Worm (Caenorhabditis elegans) whole organism, L1 larva: ENCODE data around the gene aptf-3.

Source experiments
- efl-3 ChIP-seq: fragments of 200-800 bp; sonication (Bioruptor generic); optimal IDR thresholded peaks from 2 replicates; lab custom pipeline; 2018; ENCODE audit warnings: mild to moderate bottlenecking, missing genetic modification characterization, missing compliant biosample characterization
- egl-27 ChIP-seq, 2 experiments: fragments of 150-350 bp in 1 of 2; sonication (generic microtip); optimal IDR thresholded peaks; 3 replicates each; lab custom pipeline; 2017 to 2018; ENCODE audit warnings: missing biosample characterization in 2 of 2, missing genetic modification characterization in 2 of 2, missing genetic modification reagents in 2 of 2
- fkh-10 ChIP-seq: sonication (generic microtip); optimal IDR thresholded peaks from 2 replicates; lab custom pipeline; 2017; ENCODE audit warnings: missing biosample characterization, missing genetic modification reagents, missing genetic modification characterization

DNA sequence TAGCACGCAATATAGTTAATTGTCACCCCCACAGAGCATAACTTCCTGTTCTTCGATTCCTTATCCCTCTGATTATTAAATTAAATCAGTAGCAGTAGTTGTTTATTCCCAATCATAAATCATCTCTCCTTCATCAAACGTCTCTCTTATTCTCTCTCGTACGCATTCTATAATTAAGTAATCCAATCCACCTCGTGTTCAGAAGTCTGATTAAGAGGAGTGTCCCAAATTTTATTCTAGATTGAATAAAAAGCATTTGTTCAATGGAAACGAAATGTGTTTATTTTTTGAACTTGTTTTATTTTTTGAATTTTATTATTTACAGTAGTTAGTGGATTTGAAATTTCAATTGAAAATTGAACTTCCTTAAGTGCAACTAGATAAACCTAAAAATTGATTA is 17.3 kb downstream of the aptf-3 start:
- TF ChIP-seq efl-3, result no peak
- TF ChIP-seq fkh-10, result no peak
- no peak for TF ChIP-seq egl-27 (tag; optimal IDR thresholded peaks at IDR 0.05; lab: Kevin White, UChicago)
